Fruit fly (Drosophila melanogaster) whole organism, adult: ENCODE results near the gene comm.

Experiments used
- CG11617 ChIP-seq: fragments of 200-800 bp; sonication (Bioruptor generic); optimal IDR thresholded peaks from 2 replicates; lab custom pipeline; 2017; ENCODE audit warnings: mild to moderate bottlenecking, missing biosample characterization, missing genetic modification reagents, missing genetic modification characterization
- CG5204 ChIP-seq: fragments of 200-800 bp; sonication (Bioruptor generic); optimal IDR thresholded peaks from 2 replicates; lab custom pipeline; 2016; ENCODE audit warnings: missing biosample characterization, missing genetic modification characterization
- Clk ChIP-seq: fragments of 200-800 bp; sonication (Bioruptor generic); optimal IDR thresholded peaks from 2 replicates; lab custom pipeline; 2017; ENCODE audit warnings: missing biosample characterization, missing genetic modification characterization
- Mnt ChIP-seq: fragments of 200-800 bp; sonication (Bioruptor generic); optimal IDR thresholded peaks from 2 replicates; lab custom pipeline; 2016; ENCODE audit warnings: missing biosample characterization, mild to moderate bottlenecking, missing genetic modification characterization
- cic ChIP-seq: fragments of 200-800 bp; sonication (Bioruptor generic); optimal IDR thresholded peaks from 2 replicates; lab custom pipeline; 2017; ENCODE audit warnings: missing biosample characterization, mild to moderate bottlenecking, missing genetic modification characterization, moderate library complexity
- cnc ChIP-seq, 2 experiments: fragments of >200 bp; optimal IDR thresholded peaks; 2 replicates each; lab custom pipeline; 2017
- kay ChIP-seq: fragments of 200-800 bp; sonication (Bioruptor generic); peaks from one replicate; lab custom pipeline; 2016; ENCODE audit warnings: missing biosample characterization, missing genetic modification characterization, borderline replicate concordance
- ovo ChIP-seq: fragments of 200-800 bp; sonication (Bioruptor generic); optimal IDR thresholded peaks from 2 replicates; lab custom pipeline; 2016; ENCODE audit warnings: missing biosample characterization, missing genetic modification characterization
- pad ChIP-seq: fragments of 200-800 bp; sonication (Bioruptor generic); optimal IDR thresholded peaks from 3 replicates; lab custom pipeline; 2017; ENCODE audit warnings: missing biosample characterization, missing genetic modification characterization, mild to moderate bottlenecking, moderate library complexity, missing genetic modification reagents
- tj ChIP-seq: fragments of 200-800 bp; sonication (Bioruptor generic); optimal IDR thresholded peaks from 3 replicates; lab custom pipeline; 2017; ENCODE audit warnings: missing biosample characterization, mild to moderate bottlenecking, missing genetic modification characterization, moderate library complexity
- toe ChIP-seq: fragments of 200-800 bp; sonication (Bioruptor generic); optimal IDR thresholded peaks from 2 replicates; lab custom pipeline; 2016; ENCODE audit warnings: missing biosample characterization, missing genetic modification characterization

- no peak for TF ChIP-seq kay (GFP tag; lab: Kevin White, UChicago)
- TF ChIP-seq tj (GFP tag; lab: Kevin White, UChicago): no peak
- TF ChIP-seq pad: no peak
- TF ChIP-seq CG11617 (GFP tag; lab: Kevin White, UChicago): no peak
- no peak for TF ChIP-seq Clk (GFP tag; lab: Kevin White, UChicago)
- TF ChIP-seq CG5204: no peak
- no peak for TF ChIP-seq Mnt (GFP tag; lab: Kevin White, UChicago)
- no peak for TF ChIP-seq ovo
- TF ChIP-seq toe (GFP tag; lab: Kevin White, UChicago): no peak
- no peak for TF ChIP-seq cic
- TF ChIP-seq cnc (optimal IDR thresholded peaks at IDR 0.05; lab: Kevin White, UChicago): no peak
Measured at dm6 chr3L:15760467-15760866, 32.2 kb upstream of the comm start.
